Worm (Caenorhabditis elegans) whole organism, midembryonic: ENCODE measurements around the gene hrg-6.

Experiments used
- cog-1 ChIP-seq: sonication (generic microtip); optimal IDR thresholded peaks from 2 replicates; lab custom pipeline; 2016; ENCODE audit warnings: missing genetic modification characterization, missing compliant biosample characterization
- flt-1 ChIP-seq: fragments of 200-800 bp; sonication (Bioruptor generic); IDR thresholded peaks from 2 replicates; pipeline ENCODE4 v1.3.6; 2022; ENCODE audit warnings: missing genetic modification characterization, missing compliant biosample characterization
- klf-2 ChIP-seq: fragments of 200-800 bp; sonication (Bioruptor generic); conservative IDR thresholded peaks from 2 replicates; pipeline ENCODE4 v1.3.6; 2022; ENCODE audit warnings: missing genetic modification reagents, missing genetic modification characterization, missing compliant biosample characterization
- ref-1 ChIP-seq: fragments of 200-800 bp; sonication (Bioruptor generic); conservative IDR thresholded peaks from 2 replicates; pipeline ENCODE4 v1.3.6; 2022; ENCODE audit warnings: missing genetic modification reagents, missing genetic modification characterization, missing compliant biosample characterization
- tab-1 ChIP-seq: fragments of 200-800 bp; sonication (Bioruptor generic); IDR thresholded peaks from 2 replicates; pipeline ENCODE4 v1.3.6; 2022; ENCODE audit warnings: missing genetic modification characterization, missing compliant biosample characterization
- ztf-23 ChIP-seq: fragments of 200-800 bp; sonication (Bioruptor generic); IDR thresholded peaks from 2 replicates; pipeline ENCODE4 v1.3.6; 2022; ENCODE audit warnings: missing genetic modification reagents, missing genetic modification characterization, missing compliant biosample characterization
- ztf-29 ChIP-seq: fragments of 200-800 bp; sonication (Bioruptor generic); IDR thresholded peaks from 2 replicates; pipeline ENCODE4 v1.3.6; 2022; ENCODE audit warnings: missing genetic modification reagents, missing genetic modification characterization, missing compliant biosample characterization

- TF ChIP-seq ztf-23 (GFP tag; lab: Robert Waterston, UW) (no peak), tab-1 (GFP tag; lab: Robert Waterston, UW) (no peak), cog-1 (tag; lab: Kevin White, UChicago) (no peak), flt-1 (GFP tag; lab: Robert Waterston, UW) (no peak), klf-2 (GFP tag; lab: Robert Waterston, UW) (no peak), ztf-29 (GFP tag; lab: Robert Waterston, UW) (no peak), ref-1 (GFP tag; lab: Robert Waterston, UW) (no peak)
These were observed 12.3 kb upstream of the hrg-6 start, which contains the start of gene F13H10.8 for ce11 chrIV:11019962-11020550.
